Fruit fly (Drosophila melanogaster) whole organism, pupa: ENCODE measurements around the gene snk.

ENCODE experiments used
- CG12605 ChIP-seq: fragments of 200-800 bp; sonication (Bioruptor generic); IDR thresholded peaks from 2 replicates; pipeline ENCODE4 v1.3.6; 2022; ENCODE audit warnings: missing biosample characterization, missing genetic modification characterization
- CG14655 ChIP-seq: fragments of 200-800 bp; sonication (Bioruptor generic); optimal IDR thresholded peaks from 3 replicates; lab custom pipeline; 2017; ENCODE audit warnings: mild to moderate bottlenecking, missing biosample characterization, missing genetic modification reagents, missing genetic modification characterization
- CG8301 ChIP-seq: fragments of 200-800 bp; sonication (Bioruptor generic); optimal IDR thresholded peaks from 2 replicates; lab custom pipeline; 2018; ENCODE audit warnings: missing biosample characterization, mild to moderate bottlenecking, missing genetic modification characterization
- CG9948 ChIP-seq: fragments of 200-800 bp; sonication (Bioruptor generic); optimal IDR thresholded peaks from 2 replicates; lab custom pipeline; 2018; ENCODE audit warnings: missing biosample characterization, mild to moderate bottlenecking, missing genetic modification characterization, moderate library complexity
- D1 ChIP-seq: fragments of 200-800 bp; sonication (Bioruptor generic); optimal IDR thresholded peaks from 2 replicates; lab custom pipeline; 2018; ENCODE audit warnings: missing biosample characterization, mild to moderate bottlenecking, missing genetic modification characterization, moderate library complexity
- Ets98B ChIP-seq: fragments of 200-800 bp; sonication (Bioruptor generic); IDR thresholded peaks from 2 replicates; pipeline ENCODE4 v1.3.6; 2022; ENCODE audit warnings: missing biosample characterization, missing genetic modification characterization
- fd96Ca ChIP-seq: fragments of 200-800 bp; sonication (Bioruptor generic); IDR thresholded peaks from 3 replicates; pipeline ENCODE4 v1.3.6; 2022; ENCODE audit warnings: missing biosample characterization, missing genetic modification characterization

DNA sequence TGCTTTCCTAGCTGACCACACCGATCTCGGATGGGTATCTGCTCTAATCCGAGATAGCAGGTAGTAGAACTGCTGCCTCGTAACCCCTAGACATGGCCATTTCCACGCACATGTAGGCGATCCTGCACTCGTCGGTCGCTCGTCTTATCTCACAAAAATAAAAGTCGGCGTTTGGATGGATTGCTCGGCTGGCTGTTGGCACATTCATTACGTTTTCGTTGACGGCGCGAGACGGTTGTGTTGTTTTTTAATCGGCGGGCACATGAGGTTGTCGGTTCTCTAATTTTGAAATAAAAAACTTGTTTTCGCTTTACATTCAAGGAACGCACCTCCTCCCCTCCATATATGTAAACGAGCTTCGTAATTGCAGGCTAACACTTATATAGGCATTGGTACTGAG, 10.2 kb downstream of the snk start, which contains the start of gene ry:
- TF ChIP-seq CG9948 (tag; lab: Kevin White, UChicago), result no peak
- TF ChIP-seq fd96Ca (GFP tag; lab: Robert Waterston, UW), result no peak
- no peak for TF ChIP-seq CG14655 (GFP tag; lab: Kevin White, UChicago)
- TF ChIP-seq CG12605 (GFP tag; lab: Robert Waterston, UW), result no peak
- TF ChIP-seq CG8301 (tag; lab: Kevin White, UChicago), result no peak
- no peak for TF ChIP-seq D1 (tag; lab: Kevin White, UChicago)
- TF ChIP-seq Ets98B (GFP tag; lab: Robert Waterston, UW), result no peak
